Worm (Caenorhabditis elegans) whole organism, mixed stage, embryonic: Measurements from ENCODE around the gene srm-2.

ENCODE experiments used
- M03D4.4 ChIP-seq: sonication (generic microtip); optimal IDR thresholded peaks from 2 replicates; lab custom pipeline; 2017; ENCODE audit warnings: mild to moderate bottlenecking, missing genetic modification characterization, missing compliant biosample characterization
- bed-3 ChIP-seq: fragments of 200-800 bp; sonication (Bioruptor generic); optimal IDR thresholded peaks from 3 replicates; lab custom pipeline; 2018; ENCODE audit warnings: mild to moderate bottlenecking, missing genetic modification characterization, moderate library complexity, missing compliant biosample characterization
- blmp-1 ChIP-seq: fragments of 150-350 bp; optimal IDR thresholded peaks from 2 replicates; lab custom pipeline; 2014; ENCODE audit warnings: missing biosample characterization, missing genetic modification characterization
- ceh-39 ChIP-seq: fragments of 150-350 bp; optimal IDR thresholded peaks from 2 replicates; lab custom pipeline; 2014; ENCODE audit warnings: missing biosample characterization, missing genetic modification characterization
- ceh-43 ChIP-seq: fragments of 200-800 bp; sonication (Bioruptor generic); optimal IDR thresholded peaks from 2 replicates; lab custom pipeline; 2018; ENCODE audit warnings: mild to moderate bottlenecking, missing genetic modification characterization, moderate library complexity, missing compliant biosample characterization
- ceh-83 ChIP-seq: fragments of 200-800 bp; sonication (Bioruptor generic); optimal IDR thresholded peaks from 2 replicates; lab custom pipeline; 2018; ENCODE audit warnings: mild to moderate bottlenecking, missing genetic modification characterization, missing compliant biosample characterization
- ces-1 ChIP-seq: fragments of 150-350 bp; optimal IDR thresholded peaks from 2 replicates; lab custom pipeline; 2014; ENCODE audit warnings: missing biosample characterization, missing genetic modification reagents, missing genetic modification characterization
- elt-1 ChIP-seq: sonication (generic microtip); optimal IDR thresholded peaks from 2 replicates; lab custom pipeline; 2017; ENCODE audit warnings: missing genetic modification characterization, mild to moderate bottlenecking, missing compliant biosample characterization, antibody characterized with exemption, moderate library complexity, borderline replicate concordance; ENCODE audit not compliant: insufficient read depth
- flh-1 ChIP-seq: fragments of 200-800 bp; sonication (Bioruptor generic); optimal IDR thresholded peaks from 2 replicates; lab custom pipeline; 2018; ENCODE audit warnings: mild to moderate bottlenecking, missing genetic modification characterization, moderate library complexity, missing compliant biosample characterization
- ham-2 ChIP-seq: fragments of 200-800 bp; sonication (Bioruptor generic); optimal IDR thresholded peaks from 2 replicates; lab custom pipeline; 2018; ENCODE audit warnings: mild to moderate bottlenecking, missing genetic modification characterization, missing compliant biosample characterization
- hlh-1 ChIP-seq: fragments of 150-350 bp; optimal IDR thresholded peaks from 2 replicates; lab custom pipeline; 2014; ENCODE audit warnings: missing biosample characterization, missing genetic modification reagents, missing genetic modification characterization
- lin-13 ChIP-seq: fragments of 150-350 bp; optimal IDR thresholded peaks from 2 replicates; lab custom pipeline; 2014; ENCODE audit warnings: missing biosample characterization, missing genetic modification characterization
- lin-32 ChIP-seq: fragments of 200-800 bp; sonication (Bioruptor generic); optimal IDR thresholded peaks from 2 replicates; lab custom pipeline; 2018; ENCODE audit warnings: mild to moderate bottlenecking, missing genetic modification characterization, missing compliant biosample characterization
- lsy-2 ChIP-seq: fragments of 150-350 bp; optimal IDR thresholded peaks from 2 replicates; lab custom pipeline; 2014; ENCODE audit warnings: missing biosample characterization, missing genetic modification characterization
- mab-5 ChIP-seq: fragments of 150-350 bp; optimal IDR thresholded peaks from 2 replicates; lab custom pipeline; 2014; ENCODE audit warnings: missing biosample characterization, missing genetic modification characterization
- mep-1 ChIP-seq: fragments of 150-350 bp; optimal IDR thresholded peaks from 2 replicates; lab custom pipeline; 2017; ENCODE audit warnings: missing biosample characterization, missing genetic modification reagents, missing genetic modification characterization, inconsistent platforms
- mls-2 ChIP-seq: sonication (generic microtip); optimal IDR thresholded peaks from 2 replicates; lab custom pipeline; 2016; ENCODE audit warnings: mild to moderate bottlenecking, missing genetic modification characterization, moderate library complexity, missing compliant biosample characterization
- nhr-12 ChIP-seq: fragments of 150-350 bp; optimal IDR thresholded peaks from 2 replicates; lab custom pipeline; 2014; ENCODE audit warnings: missing biosample characterization, missing genetic modification characterization
- nhr-2 ChIP-seq: fragments of 150-350 bp; optimal IDR thresholded peaks from 2 replicates; lab custom pipeline; 2014; ENCODE audit warnings: missing biosample characterization, missing genetic modification characterization
- nhr-237 ChIP-seq: fragments of 150-350 bp; optimal IDR thresholded peaks from 2 replicates; lab custom pipeline; 2014; ENCODE audit warnings: missing biosample characterization, missing genetic modification characterization
- nhr-76 ChIP-seq: sonication (generic microtip); optimal IDR thresholded peaks from 2 replicates; lab custom pipeline; 2017; ENCODE audit warnings: missing biosample characterization, missing genetic modification characterization
- pha-4 ChIP-seq: fragments of 150-350 bp; optimal IDR thresholded peaks from 2 replicates; lab custom pipeline; 2018; ENCODE audit warnings: missing biosample characterization, missing genetic modification reagents, missing genetic modification characterization
- snpc-4 ChIP-seq: fragments of 150-350 bp; optimal IDR thresholded peaks from 2 replicates; lab custom pipeline; 2014; ENCODE audit warnings: missing biosample characterization, missing genetic modification characterization
- sptf-1 ChIP-seq: sonication (generic microtip); optimal IDR thresholded peaks from 2 replicates; lab custom pipeline; 2017; ENCODE audit warnings: mild to moderate bottlenecking, missing genetic modification characterization, moderate library complexity, missing compliant biosample characterization
- tbx-8 ChIP-seq: fragments of 200-800 bp; sonication (Bioruptor generic); optimal IDR thresholded peaks from 2 replicates; lab custom pipeline; 2018; ENCODE audit warnings: mild to moderate bottlenecking, missing genetic modification characterization, moderate library complexity, missing compliant biosample characterization
- unc-120 ChIP-seq: sonication (generic microtip); optimal IDR thresholded peaks from 2 replicates; lab custom pipeline; 2017; ENCODE audit warnings: missing genetic modification characterization, missing compliant biosample characterization; ENCODE audit not compliant: poor library complexity, severe bottlenecking
- unc-39 ChIP-seq: fragments of 150-350 bp; optimal IDR thresholded peaks from 2 replicates; lab custom pipeline; 2014; ENCODE audit warnings: missing biosample characterization, missing genetic modification characterization
- unc-62 ChIP-seq: fragments of 150-350 bp; optimal IDR thresholded peaks from 2 replicates; lab custom pipeline; 2014; ENCODE audit warnings: missing biosample characterization, missing genetic modification reagents, missing genetic modification characterization
- zip-8 ChIP-seq: fragments of 150-350 bp; optimal IDR thresholded peaks from 2 replicates; lab custom pipeline; 2014; ENCODE audit warnings: missing biosample characterization, missing genetic modification characterization
- ztf-11 ChIP-seq: fragments of 150-350 bp; optimal IDR thresholded peaks from 2 replicates; lab custom pipeline; 2014; ENCODE audit warnings: missing biosample characterization, missing genetic modification characterization

Gene srm-2

DNA sequence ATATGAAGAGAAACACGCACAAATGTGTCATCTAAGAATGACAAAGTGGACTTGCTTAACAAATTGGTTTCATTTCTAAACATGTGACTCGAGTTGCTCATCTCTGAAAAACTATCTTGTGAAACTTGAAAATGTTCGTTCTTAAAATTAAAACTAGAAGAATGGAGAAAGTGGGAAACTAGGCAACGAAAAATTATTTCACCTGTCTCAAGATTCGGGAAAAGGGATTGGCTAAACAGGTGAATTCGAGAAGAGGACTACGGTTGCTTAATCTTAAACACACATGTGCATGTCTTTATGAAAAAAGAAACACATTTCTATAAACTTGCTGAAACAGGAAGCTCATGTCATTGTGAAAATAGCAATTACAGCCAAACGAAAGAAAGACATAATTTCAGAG is 27.5 kb upstream of the srm-2 start, which contains the start of gene srz-24:
TSS of gene srz-24 (minus strand) at position 101 of the 400 bp plus-strand sequence.
- TF ChIP-seq lin-13 (tag; lab: Kevin White, UChicago) (no peak), bed-3 (GFP tag; lab: Kevin White, UChicago) (no peak)

DNA sequence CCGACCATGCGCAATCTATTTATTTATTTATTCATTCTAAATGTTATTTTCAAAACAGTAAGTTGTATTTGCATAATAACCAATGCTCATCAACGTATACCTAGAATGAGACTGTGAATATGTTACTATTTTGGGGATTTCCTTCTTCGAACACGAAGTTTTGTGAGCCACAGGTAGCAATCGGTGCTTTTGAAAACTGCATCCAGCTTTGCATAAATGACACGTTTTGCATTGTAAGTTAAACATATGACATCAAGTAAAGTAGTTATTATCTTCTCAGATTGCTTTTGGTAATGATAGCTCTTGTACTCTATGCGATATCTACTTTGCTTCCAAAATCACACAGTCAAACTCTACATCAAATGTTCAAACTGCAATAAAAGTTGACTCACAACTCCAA is 26.0 kb upstream of the srm-2 start, which contains the start of gene E03H12.4:
TSS of gene E03H12.4 (plus strand) at position 120 of the 400 bp plus-strand sequence.
- no peak for TF ChIP-seq ceh-43
- TF ChIP-seq ceh-83 (GFP tag; lab: Kevin White, UChicago): no peak
- no peak for TF ChIP-seq ztf-11
- no peak for TF ChIP-seq flh-1 (GFP tag; lab: Kevin White, UChicago)
- no peak for TF ChIP-seq unc-39
- no peak for TF ChIP-seq mab-5 (tag; lab: Kevin White, UChicago)
- TF ChIP-seq ceh-39 (tag; lab: Kevin White, UChicago): no peak
- TF ChIP-seq blmp-1 (tag; lab: Kevin White, UChicago): no peak
- TF ChIP-seq M03D4.4 (tag; lab: Kevin White, UChicago): no peak
- TF ChIP-seq mls-2: no peak
- TF ChIP-seq pha-4 (tag; lab: Kevin White, UChicago): no peak
- TF ChIP-seq ces-1: no peak
- no peak for TF ChIP-seq zip-8 (tag; lab: Kevin White, UChicago)
- TF ChIP-seq nhr-237 (tag; lab: Kevin White, UChicago): no peak
- TF ChIP-seq tbx-8 (GFP tag; lab: Kevin White, UChicago): no peak
- no peak for TF ChIP-seq unc-62 (GFP tag; lab: Kevin White, UChicago)

DNA sequence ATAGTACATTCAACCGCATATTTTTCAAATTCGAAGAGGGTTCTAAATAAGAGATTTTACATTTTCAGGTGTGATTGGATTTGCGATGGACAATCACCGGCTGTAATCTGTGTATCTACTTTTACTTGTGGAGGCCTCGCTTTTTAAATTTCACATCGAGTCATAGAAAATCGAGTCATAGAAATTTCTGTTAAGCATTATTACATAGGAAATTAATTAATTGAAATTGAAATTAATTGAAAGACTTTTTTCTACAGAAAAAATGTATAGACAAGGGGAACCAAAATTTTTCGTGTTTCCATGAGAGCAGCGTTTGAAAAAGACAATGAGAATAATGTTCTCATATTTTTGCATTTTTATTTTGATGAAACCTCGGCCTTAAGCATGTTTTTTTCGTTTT is 24.7 kb upstream of the srm-2 start, which contains the start of gene clec-176:
TSS of gene clec-176 (plus strand) at position 301 of the 400 bp plus-strand sequence.
- no peak for TF ChIP-seq pha-4 (tag; lab: Kevin White, UChicago)
- TF ChIP-seq unc-120 (tag; lab: Kevin White, UChicago): no peak
- no peak for TF ChIP-seq tbx-8 (GFP tag; lab: Kevin White, UChicago)
- TF ChIP-seq M03D4.4 (tag; lab: Kevin White, UChicago): no peak
- no peak for TF ChIP-seq ceh-43
- no peak for TF ChIP-seq snpc-4 (tag; lab: Kevin White, UChicago)
- TF ChIP-seq elt-1 (tag; lab: Kevin White, UChicago): no peak
- no peak for TF ChIP-seq zip-8 (tag; lab: Kevin White, UChicago)
- no peak for TF ChIP-seq unc-62 (GFP tag; lab: Kevin White, UChicago)
- TF ChIP-seq sptf-1 (tag; lab: Kevin White, UChicago): no peak
- no peak for TF ChIP-seq blmp-1 (tag; lab: Kevin White, UChicago)
- TF ChIP-seq lsy-2 (tag; lab: Kevin White, UChicago): no peak
- TF ChIP-seq mep-1 (tag; lab: Kevin White, UChicago): no peak
- no peak for TF ChIP-seq mab-5 (tag; lab: Kevin White, UChicago)
- TF ChIP-seq ham-2 (GFP tag; lab: Kevin White, UChicago): no peak
- TF ChIP-seq, all 35 proteins: peak for 0

DNA sequence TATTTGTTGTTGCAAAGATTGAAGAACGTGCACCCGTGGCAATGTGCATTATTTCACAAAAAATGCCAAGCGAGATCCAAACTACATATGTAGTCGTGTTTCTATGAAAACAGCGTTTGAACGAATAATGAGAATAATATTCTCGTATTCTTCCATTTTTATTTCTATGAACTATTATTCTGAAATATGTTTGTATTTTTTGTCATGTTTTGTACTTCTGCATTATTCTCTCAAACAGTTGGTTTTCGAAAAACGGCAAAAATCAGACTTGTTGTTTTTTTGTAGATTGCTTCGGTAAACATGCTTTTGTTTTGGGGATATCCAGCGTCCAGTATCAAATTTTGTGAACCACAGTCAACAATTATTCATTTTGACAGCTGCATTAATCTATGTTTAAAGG is 22.2 kb upstream of the srm-2 start, which contains the start of gene clec-177:
TSS of gene clec-177 (plus strand) at position 301 of the 400 bp plus-strand sequence.
- TF ChIP-seq ham-2 (GFP tag; lab: Kevin White, UChicago): no peak
- no peak for TF ChIP-seq lsy-2 (tag; lab: Kevin White, UChicago)
- no peak for TF ChIP-seq hlh-1 (tag; lab: Kevin White, UChicago)

DNA sequence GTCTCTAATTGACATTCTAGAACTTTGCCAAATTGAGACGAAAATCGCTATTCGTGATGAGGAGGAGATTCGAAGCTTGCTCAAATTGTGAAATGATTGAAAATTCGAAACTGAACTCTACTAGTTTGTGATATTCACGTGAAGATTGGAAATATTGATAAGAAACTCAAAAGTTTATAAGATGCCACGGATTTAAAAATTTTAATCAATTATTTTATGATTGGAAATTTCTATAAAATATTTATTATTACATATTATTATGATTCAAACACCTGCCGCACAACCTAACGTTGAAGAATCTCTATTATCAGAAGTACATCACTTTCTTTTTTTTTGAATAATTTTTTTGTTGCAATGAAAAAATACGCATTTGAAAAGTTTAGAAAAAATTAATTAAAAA is 19.9 kb upstream of the srm-2 start, which contains the start of gene E03H12.7:
TSS of gene E03H12.7 (minus strand) at position 101 of the 400 bp plus-strand sequence.
- TF ChIP-seq sptf-1 (tag; lab: Kevin White, UChicago) (no peak), mep-1 (tag; lab: Kevin White, UChicago) (no peak), nhr-2 (no peak), zip-8 (tag; lab: Kevin White, UChicago) (no peak), nhr-76 (tag; lab: Kevin White, UChicago) (no peak), snpc-4 (tag; lab: Kevin White, UChicago) (no peak), ceh-43 (no peak), ztf-11 (no peak), lin-13 (tag; lab: Kevin White, UChicago) (no peak), bed-3 (GFP tag; lab: Kevin White, UChicago) (no peak), lin-32 (no peak), elt-1 (tag; lab: Kevin White, UChicago) (no peak), unc-39 (no peak), nhr-12 (tag; lab: Kevin White, UChicago) (no peak)
